Worm (Caenorhabditis elegans): ENCODE measurements around the gene ZC204.14.

The ZC204.14 gene

DNA sequence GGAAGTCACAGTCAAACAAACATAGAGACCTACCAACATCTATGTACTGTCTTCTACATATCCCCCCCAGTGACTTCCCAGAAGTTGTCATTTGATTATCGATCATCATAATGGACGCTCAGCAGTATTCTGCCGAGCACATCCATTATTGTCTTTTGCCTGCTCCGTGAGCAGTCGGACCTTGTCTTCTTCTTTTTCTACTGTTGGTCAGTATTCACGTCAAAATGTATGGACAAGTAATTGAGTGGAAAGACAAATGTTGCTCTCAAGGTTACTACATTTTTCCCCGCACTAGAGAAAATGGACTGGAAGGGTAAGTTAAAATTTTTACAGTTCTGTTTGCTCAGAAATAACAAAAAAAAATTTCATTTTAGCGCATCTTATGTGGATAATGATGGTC, 7.8 kb downstream of the ZC204.14 start, which contains the start of gene btb-12:
btb-12 (plus strand) TSS at position 301 of the 400 bp plus-strand sequence.
- TF ChIP-seq zim-3 (tag; optimal IDR thresholded peaks at IDR 0.05): no peak
- TF ChIP-seq rcor-1 (GFP tag; IDR thresholded peaks at IDR 0.05): no peak
- TF ChIP-seq cebp-2 (GFP tag; IDR thresholded peaks at IDR 0.05): no peak
- TF ChIP-seq bed-1 (GFP tag; IDR thresholded peaks at IDR 0.05): no peak
- no peak for TF ChIP-seq bed-2 (GFP tag; IDR thresholded peaks at IDR 0.05)
- TF ChIP-seq lsy-27 (tag; optimal IDR thresholded peaks at IDR 0.05; ENCODE audit: borderline replicate concordance, insufficient read depth): no peak
- TF ChIP-seq egl-44 (GFP tag; IDR thresholded peaks at IDR 0.05): no peak
- TF ChIP-seq nfya-1 (tag; optimal IDR thresholded peaks at IDR 0.05; ENCODE audit: borderline replicate concordance, insufficient read depth): no peak
- TF ChIP-seq F52B5.7 (tag; optimal IDR thresholded peaks at IDR 0.05): no peak
- no peak for TF ChIP-seq nhr-179 (tag; optimal IDR thresholded peaks at IDR 0.05)
- no peak for TF ChIP-seq die-1 (tag; optimal IDR thresholded peaks at IDR 0.05)
- no peak for TF ChIP-seq snpc-1.1 (tag; optimal IDR thresholded peaks at IDR 0.05; ENCODE audit: insufficient read depth)
- no peak for TF ChIP-seq zfh-2 (GFP tag; conservative IDR thresholded peaks at IDR 0.05)
- no peak for TF ChIP-seq akir-1 (GFP tag; optimal IDR thresholded peaks at IDR 0.05)
- TF ChIP-seq hsf-1 (GFP tag; IDR thresholded peaks at IDR 0.05): no peak
- no peak for TF ChIP-seq hmg-20 (GFP tag; IDR thresholded peaks at IDR 0.05)
- no peak for TF ChIP-seq dpl-1 (GFP tag; optimal IDR thresholded peaks at IDR 0.05)
- no peak for TF ChIP-seq B0261.1 (tag; optimal IDR thresholded peaks at IDR 0.05)

DNA sequence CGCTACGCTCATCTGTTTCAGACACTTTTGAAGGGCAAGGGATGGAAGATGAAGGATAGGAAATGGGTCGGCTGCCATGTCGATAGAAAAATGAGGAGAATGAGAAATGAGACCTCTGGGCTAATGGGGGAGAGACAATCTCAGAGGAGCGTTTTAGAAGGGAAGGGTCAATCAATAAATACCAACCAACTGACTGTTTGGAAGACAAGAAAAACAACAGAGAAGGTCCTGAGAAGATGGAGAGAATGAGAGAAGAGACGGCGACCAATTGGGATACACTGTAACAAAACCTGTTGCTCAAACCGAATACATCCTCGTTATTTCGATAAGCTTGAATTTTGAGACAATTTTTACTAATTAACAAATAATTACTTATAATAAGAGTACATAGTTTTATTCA, 9.4 kb downstream of the ZC204.14 start, which contains the start of gene fbxb-15:
fbxb-15 (minus strand) TSS at position 101 of the 400 bp plus-strand sequence.
- no peak for TF ChIP-seq ets-4 (GFP tag; optimal IDR thresholded peaks at IDR 0.05)
- no peak for TF ChIP-seq pha-4 (tag; optimal IDR thresholded peaks at IDR 0.05)
- TF ChIP-seq nfya-2 (GFP tag; IDR thresholded peaks at IDR 0.05): no peak
- no peak for TF ChIP-seq D2030.7 (GFP tag; IDR thresholded peaks at IDR 0.05)
- no peak for TF ChIP-seq efl-1 (GFP tag; optimal IDR thresholded peaks at IDR 0.05)

DNA sequence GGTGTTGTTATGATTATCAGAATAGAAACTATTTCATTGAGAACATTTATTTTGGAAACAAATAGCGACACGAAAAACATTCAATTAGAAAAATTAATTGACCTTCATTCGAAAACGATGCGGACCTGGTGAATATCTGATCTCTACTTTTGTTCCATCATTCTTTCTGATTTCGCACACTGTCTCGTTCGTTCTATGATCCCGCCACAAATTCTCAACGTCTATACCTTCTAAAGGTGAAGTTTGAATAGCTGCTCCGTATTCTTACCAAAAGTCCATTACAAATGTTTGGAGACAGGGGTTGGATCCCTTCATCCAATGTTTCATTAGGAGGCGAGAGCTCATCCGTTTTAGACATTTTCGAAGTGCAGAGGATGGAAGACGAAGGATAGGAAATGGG, 10.9 kb downstream of the ZC204.14 start, which contains the start of gene fbxb-16:
fbxb-16 (minus strand) TSS at position 101 of the 400 bp plus-strand sequence.
- TF ChIP-seq F33H1.4 (GFP tag; IDR thresholded peaks at IDR 0.05) (no peak), rec-8 (tag; optimal IDR thresholded peaks at IDR 0.05) (no peak), rpc-1 (optimal IDR thresholded peaks at IDR 0.05) (no peak), rpc-1 (tag; optimal IDR thresholded peaks at IDR 0.05) (no peak), bed-2 (GFP tag; IDR thresholded peaks at IDR 0.05) (no peak), bed-1 (GFP tag; IDR thresholded peaks at IDR 0.05) (no peak), lin-26 (GFP tag; IDR thresholded peaks at IDR 0.05) (no peak), sea-2 (GFP tag; IDR thresholded peaks at IDR 0.05) (no peak)

DNA sequence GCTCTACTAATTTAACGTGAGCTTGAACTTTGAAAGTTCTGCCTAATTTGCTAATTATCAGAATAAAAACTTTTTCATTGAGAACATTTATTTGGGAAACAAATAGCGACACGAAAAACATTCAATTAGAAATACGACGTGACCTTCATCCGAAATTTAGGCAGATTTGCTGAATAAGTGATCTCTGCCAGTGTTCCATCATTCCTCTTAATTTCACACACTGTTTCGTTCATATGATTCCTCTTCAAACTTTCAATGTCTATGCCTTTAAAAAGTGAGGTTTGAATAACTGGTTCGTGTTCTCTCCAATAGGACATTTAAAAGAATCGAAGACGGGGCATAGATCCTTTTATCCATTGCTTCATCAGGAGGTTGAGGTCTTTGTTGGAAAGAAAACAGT, 12.2 kb downstream of the ZC204.14 start, which contains the start of gene fbxb-20:
fbxb-20 (minus strand) TSS at position 101 of the 400 bp plus-strand sequence.
- TF ChIP-seq attf-6 (GFP tag; IDR thresholded peaks at IDR 0.05) (no peak), snpc-4 (GFP tag; optimal IDR thresholded peaks at IDR 0.05) (no peak), snpc-4 (tag; optimal IDR thresholded peaks at IDR 0.05) (no peak), mcd-1 (GFP tag; IDR thresholded peaks at IDR 0.05) (no peak), aptf-2 (GFP tag; conservative IDR thresholded peaks at IDR 0.05) (no peak), Y56A3A.18 (GFP tag; IDR thresholded peaks at IDR 0.05) (no peak), ztf-28 (GFP tag; IDR thresholded peaks at IDR 0.05) (no peak), xnd-1 (tag; optimal IDR thresholded peaks at IDR 0.05) (no peak), egrh-3 (GFP tag; IDR thresholded peaks at IDR 0.05) (no peak), nfyb-1 (GFP tag; IDR thresholded peaks at IDR 0.05) (no peak), hrde-1 (tag; optimal IDR thresholded peaks at IDR 0.05; ENCODE audit: borderline replicate concordance) (no peak), Y53F4B.3 (GFP tag; IDR thresholded peaks at IDR 0.05) (no peak), unc-130 (GFP tag; optimal IDR thresholded peaks at IDR 0.05) (no peak), nhr-120 (GFP tag; IDR thresholded peaks at IDR 0.05) (no peak), egl-18 (GFP tag; IDR thresholded peaks at IDR 0.05) (no peak), nfya-2 (GFP tag; IDR thresholded peaks at IDR 0.05) (no peak), let-607 (tag; optimal IDR thresholded peaks at IDR 0.05) (no peak), ztf-3 (GFP tag; optimal IDR thresholded peaks at IDR 0.05) (no peak)
